Worm (Caenorhabditis elegans) whole organism, midembryonic: ENCODE data around the gene W02G9.3.

Experiments used
- T22C8.4 ChIP-seq: fragments of 200-800 bp; sonication (Bioruptor generic); IDR thresholded peaks from 2 replicates; pipeline ENCODE4 v1.3.6; 2022; ENCODE audit warnings: missing genetic modification characterization, missing compliant biosample characterization
- flt-1 ChIP-seq: fragments of 200-800 bp; sonication (Bioruptor generic); IDR thresholded peaks from 2 replicates; pipeline ENCODE4 v1.3.6; 2022; ENCODE audit warnings: missing genetic modification characterization, missing compliant biosample characterization

DNA sequence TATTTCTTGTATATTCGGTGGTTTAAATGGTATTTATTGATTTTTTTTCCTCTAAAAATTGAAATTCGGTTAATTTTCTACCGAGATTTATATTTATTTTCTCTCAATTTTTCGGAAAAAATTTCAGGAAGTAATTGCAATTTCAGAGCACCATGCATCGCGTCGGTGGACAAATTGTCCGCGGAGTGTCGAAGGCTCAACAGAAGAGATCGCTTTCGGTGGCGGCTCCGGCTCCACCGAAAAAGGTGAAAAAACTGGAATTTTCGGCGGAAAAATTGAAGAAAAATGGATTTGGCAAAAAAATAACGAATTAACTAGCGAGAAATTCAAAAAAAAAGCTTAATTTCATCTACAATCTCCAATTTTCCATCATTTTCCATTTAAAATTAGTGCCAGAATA is 26.0 kb downstream of the W02G9.3 start, which contains the start of gene nuo-5:
- TF ChIP-seq flt-1 (GFP tag; lab: Robert Waterston, UW) (no peak), T22C8.4 (GFP tag; lab: Robert Waterston, UW) (no peak)
